Worm (Caenorhabditis elegans) whole organism, mixed stage, embryonic: ENCODE results near the gene F56D6.19.

Experiments used
- lin-13 ChIP-seq: fragments of 150-350 bp; optimal IDR thresholded peaks from 2 replicates; lab custom pipeline; 2014; ENCODE audit warnings: missing biosample characterization, missing genetic modification characterization
- nhr-237 ChIP-seq: fragments of 150-350 bp; optimal IDR thresholded peaks from 2 replicates; lab custom pipeline; 2014; ENCODE audit warnings: missing biosample characterization, missing genetic modification characterization
- nhr-76 ChIP-seq: sonication (generic microtip); optimal IDR thresholded peaks from 2 replicates; lab custom pipeline; 2017; ENCODE audit warnings: missing biosample characterization, missing genetic modification characterization
- zip-8 ChIP-seq: fragments of 150-350 bp; optimal IDR thresholded peaks from 2 replicates; lab custom pipeline; 2014; ENCODE audit warnings: missing biosample characterization, missing genetic modification characterization

- no peak for TF ChIP-seq nhr-76
- TF ChIP-seq nhr-237 (tag; lab: Kevin White, UChicago): no peak
- no peak for TF ChIP-seq zip-8
- no peak for TF ChIP-seq lin-13
These were observed 29.2 kb upstream of the F56D6.19 start, which contains the start of gene oac-22 for ce11 chrIV:3885369-3885768.
